Worm (Caenorhabditis elegans): Measurements from ENCODE around the gene glt-3.

- no peak for TF ChIP-seq madf-2 (tag; optimal IDR thresholded peaks at IDR 0.05)
- TF ChIP-seq unc-55 (GFP tag; optimal IDR thresholded peaks at IDR 0.05), result no peak
- no peak for TF ChIP-seq hlh-6 (tag; optimal IDR thresholded peaks at IDR 0.05)
- no peak for TF ChIP-seq ahr-1 (tag; optimal IDR thresholded peaks at IDR 0.05)
- no peak for TF ChIP-seq odd-2 (tag; optimal IDR thresholded peaks at IDR 0.05)
- TF ChIP-seq ceh-14 (tag; optimal IDR thresholded peaks at IDR 0.05), result no peak
- TF ChIP-seq zip-5 (tag; optimal IDR thresholded peaks at IDR 0.05), result no peak
- no peak for TF ChIP-seq fax-1 (tag; optimal IDR thresholded peaks at IDR 0.05)
Observed at ce11 chrIV:10153479-10153878, 23.4 kb downstream of the glt-3 start.

Data from whole organism, late embryonic.